Worm (Caenorhabditis elegans) whole organism, L1 larva: ENCODE measurements around the gene T13A10.1.

Source experiments
- C04F5.9 ChIP-seq: sonication (generic microtip); optimal IDR thresholded peaks from 2 replicates; lab custom pipeline; 2016; ENCODE audit warnings: missing genetic modification characterization, missing compliant biosample characterization
- C16A3.4 ChIP-seq: fragments of 150-350 bp; optimal IDR thresholded peaks from 2 replicates; lab custom pipeline; 2014; ENCODE audit warnings: missing biosample characterization, missing genetic modification characterization
- F16B12.6 ChIP-seq: fragments of 150-350 bp; optimal IDR thresholded peaks from 2 replicates; lab custom pipeline; 2014; ENCODE audit warnings: missing biosample characterization, missing genetic modification characterization
- Y116A8C.19 ChIP-seq: sonication (generic microtip); optimal IDR thresholded peaks from 2 replicates; lab custom pipeline; 2016; ENCODE audit warnings: missing compliant biosample characterization, missing genetic modification characterization, borderline replicate concordance
- blmp-1 ChIP-seq: fragments of 150-350 bp; optimal IDR thresholded peaks from 2 replicates; lab custom pipeline; 2014; ENCODE audit warnings: missing biosample characterization, missing genetic modification characterization
- ceh-63 ChIP-seq: fragments of 200-800 bp; sonication (Bioruptor generic); optimal IDR thresholded peaks from 2 replicates; lab custom pipeline; 2018; ENCODE audit warnings: mild to moderate bottlenecking, missing genetic modification characterization, missing compliant biosample characterization
- ceh-82 ChIP-seq, 3 experiments: fragments of 150-350 bp in 1 of 3; sonication (generic microtip) in 2 of 3; optimal IDR thresholded peaks; 2 replicates each; lab custom pipeline; 2014 to 2017; ENCODE audit warnings: missing biosample characterization in 3 of 3, missing genetic modification characterization in 3 of 3
- ceh-88 ChIP-seq: fragments of 200-800 bp; sonication (Bioruptor generic); IDR thresholded peaks from 2 replicates; pipeline ENCODE4 v1.3.6; 2022; ENCODE audit warnings: missing genetic modification characterization, missing compliant biosample characterization
- ceh-90 ChIP-seq: sonication (generic microtip); optimal IDR thresholded peaks from 2 replicates; lab custom pipeline; 2016; ENCODE audit warnings: missing genetic modification characterization, missing compliant biosample characterization
- ces-1 ChIP-seq: fragments of 150-350 bp; optimal IDR thresholded peaks from 2 replicates; lab custom pipeline; 2014; ENCODE audit warnings: missing biosample characterization, missing genetic modification reagents, missing genetic modification characterization
- dsc-1 ChIP-seq: sonication (generic microtip); optimal IDR thresholded peaks from 2 replicates; lab custom pipeline; 2016; ENCODE audit warnings: mild to moderate bottlenecking, missing genetic modification characterization, missing compliant biosample characterization
- efl-1 ChIP-seq, 4 experiments: fragments of 150-350 bp; optimal IDR thresholded peaks in 3 of 4; peaks in 1 of 4; 1 replicate in 1 of 4; 2 replicates in 3 of 4; lab custom pipeline; 2014; ENCODE audit warnings: missing biosample characterization in 2 of 4, missing genetic modification characterization in 2 of 4, missing genetic modification reagents in 2 of 4
- ets-5 ChIP-seq: fragments of 200-800 bp; sonication (Bioruptor generic); IDR thresholded peaks from 2 replicates; pipeline ENCODE4 v1.3.6; 2022; ENCODE audit warnings: missing genetic modification characterization, missing compliant biosample characterization
- fkh-10 ChIP-seq: sonication (generic microtip); optimal IDR thresholded peaks from 2 replicates; lab custom pipeline; 2017; ENCODE audit warnings: missing biosample characterization, missing genetic modification reagents, missing genetic modification characterization
- fkh-8 ChIP-seq: sonication (generic microtip); optimal IDR thresholded peaks from 2 replicates; lab custom pipeline; 2016; ENCODE audit warnings: mild to moderate bottlenecking, missing genetic modification characterization, missing compliant biosample characterization
- hlh-17 ChIP-seq: fragments of 200-800 bp; sonication (Bioruptor generic); optimal IDR thresholded peaks from 2 replicates; lab custom pipeline; 2018; ENCODE audit warnings: missing genetic modification characterization, mild to moderate bottlenecking, missing compliant biosample characterization, moderate library complexity, borderline replicate concordance
- hlh-4 ChIP-seq: sonication (generic microtip); optimal IDR thresholded peaks from 2 replicates; lab custom pipeline; 2016; ENCODE audit warnings: mild to moderate bottlenecking, missing genetic modification characterization, missing compliant biosample characterization
- irx-1 ChIP-seq: sonication (generic microtip); optimal IDR thresholded peaks from 2 replicates; lab custom pipeline; 2016; ENCODE audit warnings: missing genetic modification characterization, missing compliant biosample characterization
- isw-1 ChIP-seq: fragments of 200-800 bp; sonication (Bioruptor generic); IDR thresholded peaks from 2 replicates; pipeline ENCODE4 v1.3.6; 2022; ENCODE audit warnings: missing genetic modification characterization, missing compliant biosample characterization
- jun-1 ChIP-seq: fragments of 150-350 bp; optimal IDR thresholded peaks from 2 replicates; lab custom pipeline; 2014; ENCODE audit warnings: missing biosample characterization, missing genetic modification reagents, missing genetic modification characterization
- lin-14 ChIP-seq: fragments of 200-800 bp; sonication (Bioruptor generic); optimal IDR thresholded peaks from 2 replicates; lab custom pipeline; 2018; ENCODE audit warnings: mild to moderate bottlenecking, missing genetic modification characterization, moderate library complexity, missing compliant biosample characterization
- lin-15B ChIP-seq: fragments of 150-350 bp; sonication (generic microtip); optimal IDR thresholded peaks from 3 replicates; lab custom pipeline; 2014; ENCODE audit warnings: missing biosample characterization, missing genetic modification characterization
- lin-39 ChIP-seq: fragments of 150-350 bp; optimal IDR thresholded peaks from 2 replicates; lab custom pipeline; 2014; ENCODE audit warnings: missing biosample characterization, missing genetic modification reagents, missing genetic modification characterization
- lir-3 ChIP-seq: sonication (generic microtip); optimal IDR thresholded peaks from 2 replicates; lab custom pipeline; 2016; ENCODE audit warnings: mild to moderate bottlenecking, missing genetic modification characterization, moderate library complexity, missing compliant biosample characterization; ENCODE audit not compliant: poor library complexity
- lsy-2 ChIP-seq, 2 experiments: fragments of 150-350 bp; optimal IDR thresholded peaks; 2 replicates each; lab custom pipeline; 2014; ENCODE audit warnings: missing biosample characterization in 2 of 2, missing genetic modification characterization in 2 of 2
- mab-9 ChIP-seq: fragments of 200-800 bp; sonication (Bioruptor generic); IDR thresholded peaks from 2 replicates; pipeline ENCODE4 v1.3.6; 2022; ENCODE audit warnings: missing genetic modification reagents, missing genetic modification characterization, missing compliant biosample characterization
- mdl-1 ChIP-seq, 2 experiments: fragments of 150-350 bp; optimal IDR thresholded peaks; 2 replicates each; lab custom pipeline; 2014 to 2017; ENCODE audit warnings: missing biosample characterization in 2 of 2, missing genetic modification characterization in 2 of 2, inconsistent platforms in 1 of 2
- mef-2 ChIP-seq: fragments of 150-350 bp; optimal IDR thresholded peaks from 2 replicates; lab custom pipeline; 2014; ENCODE audit warnings: missing biosample characterization, missing genetic modification characterization
- nhr-11 ChIP-seq: fragments of 150-350 bp; optimal IDR thresholded peaks from 2 replicates; lab custom pipeline; 2014; ENCODE audit warnings: missing biosample characterization, missing genetic modification characterization
- nhr-19 ChIP-seq: fragments of 200-800 bp; sonication (Bioruptor generic); conservative IDR thresholded peaks from 2 replicates; pipeline ENCODE4 v1.3.6; 2022; ENCODE audit warnings: missing genetic modification characterization, missing compliant biosample characterization
- nhr-20 ChIP-seq: sonication (generic microtip); optimal IDR thresholded peaks from 2 replicates; lab custom pipeline; 2016; ENCODE audit warnings: mild to moderate bottlenecking, missing genetic modification characterization, missing compliant biosample characterization
- nhr-237 ChIP-seq: fragments of 150-350 bp; optimal IDR thresholded peaks from 2 replicates; lab custom pipeline; 2014; ENCODE audit warnings: missing biosample characterization, missing genetic modification characterization
- nhr-47 ChIP-seq: sonication (generic microtip); optimal IDR thresholded peaks from 2 replicates; lab custom pipeline; 2016; ENCODE audit warnings: mild to moderate bottlenecking, missing genetic modification characterization, moderate library complexity, missing compliant biosample characterization
- nhr-84 ChIP-seq: sonication (generic microtip); optimal IDR thresholded peaks from 2 replicates; lab custom pipeline; 2017; ENCODE audit warnings: missing biosample characterization, missing genetic modification characterization
- nhr-85 ChIP-seq: sonication (generic microtip); peaks from one replicate; lab custom pipeline; 2016; ENCODE audit warnings: missing genetic modification characterization, inconsistent platforms, missing compliant biosample characterization
- nhr-90 ChIP-seq: sonication (generic microtip); optimal IDR thresholded peaks from 2 replicates; lab custom pipeline; 2016; ENCODE audit warnings: mild to moderate bottlenecking, missing genetic modification characterization, missing compliant biosample characterization; ENCODE audit not compliant: poor library complexity
- pag-3 ChIP-seq: sonication (generic microtip); optimal IDR thresholded peaks from 2 replicates; lab custom pipeline; 2017; ENCODE audit warnings: missing genetic modification characterization, mild to moderate bottlenecking, missing compliant biosample characterization, antibody characterized with exemption, borderline replicate concordance; ENCODE audit not compliant: insufficient read depth
- pax-3 ChIP-seq: fragments of 200-800 bp; sonication (Bioruptor generic); optimal IDR thresholded peaks from 2 replicates; lab custom pipeline; 2018; ENCODE audit warnings: mild to moderate bottlenecking, missing genetic modification characterization, moderate library complexity, missing compliant biosample characterization
- pqm-1 ChIP-seq: sonication (generic microtip); optimal IDR thresholded peaks from 3 replicates; lab custom pipeline; 2017; ENCODE audit warnings: missing biosample characterization, missing genetic modification characterization
- rnt-1 ChIP-seq: sonication (generic microtip); optimal IDR thresholded peaks from 2 replicates; lab custom pipeline; 2016; ENCODE audit warnings: mild to moderate bottlenecking, missing genetic modification characterization, moderate library complexity, missing compliant biosample characterization
- skn-1 ChIP-seq: fragments of 150-350 bp; optimal IDR thresholded peaks from 2 replicates; lab custom pipeline; 2014; ENCODE audit warnings: missing biosample characterization, missing genetic modification characterization
- snu-23 ChIP-seq: sonication (generic microtip); optimal IDR thresholded peaks from 2 replicates; lab custom pipeline; 2016; ENCODE audit warnings: missing genetic modification characterization, missing compliant biosample characterization
- sox-4 ChIP-seq: sonication (generic microtip); optimal IDR thresholded peaks from 2 replicates; lab custom pipeline; 2016; ENCODE audit warnings: missing genetic modification characterization, missing compliant biosample characterization
- sptf-1 ChIP-seq: fragments of 150-350 bp; optimal IDR thresholded peaks from 2 replicates; lab custom pipeline; 2014; ENCODE audit warnings: missing biosample characterization, missing genetic modification characterization
- sup-37 ChIP-seq: fragments of 200-800 bp; sonication (Bioruptor generic); optimal IDR thresholded peaks from 2 replicates; lab custom pipeline; 2018; ENCODE audit warnings: mild to moderate bottlenecking, missing genetic modification characterization, missing compliant biosample characterization
- tbx-2 ChIP-seq: sonication (generic microtip); optimal IDR thresholded peaks from 2 replicates; lab custom pipeline; 2016; ENCODE audit warnings: missing genetic modification characterization, missing compliant biosample characterization
- tlp-1 ChIP-seq: fragments of 150-350 bp; optimal IDR thresholded peaks from 2 replicates; lab custom pipeline; 2014; ENCODE audit warnings: missing biosample characterization, missing genetic modification characterization
- unc-130 ChIP-seq: fragments of 150-350 bp; optimal IDR thresholded peaks from 2 replicates; lab custom pipeline; 2017; ENCODE audit warnings: missing biosample characterization, missing genetic modification characterization, inconsistent platforms
- unc-30 ChIP-seq: sonication (generic microtip); optimal IDR thresholded peaks from 2 replicates; lab custom pipeline; 2017; ENCODE audit warnings: missing biosample characterization, missing genetic modification characterization
- unc-86 ChIP-seq: sonication (generic microtip); optimal IDR thresholded peaks from 2 replicates; lab custom pipeline; 2016; ENCODE audit warnings: missing genetic modification characterization, missing compliant biosample characterization
- unc-98 ChIP-seq: fragments of 200-800 bp; sonication (Bioruptor generic); IDR thresholded peaks from 2 replicates; pipeline ENCODE4 v1.3.6; 2022; ENCODE audit warnings: missing genetic modification characterization, missing compliant biosample characterization
- zag-1 ChIP-seq: fragments of 150-350 bp; optimal IDR thresholded peaks from 2 replicates; lab custom pipeline; 2014; ENCODE audit warnings: missing biosample characterization, missing genetic modification characterization
- zip-4 ChIP-seq: fragments of 200-800 bp; sonication (Bioruptor generic); optimal IDR thresholded peaks from 2 replicates; lab custom pipeline; 2018; ENCODE audit warnings: mild to moderate bottlenecking, missing genetic modification characterization, moderate library complexity, missing compliant biosample characterization

Gene T13A10.1

ce11 chrIV:6321667-6322066 lies 45.8 kb downstream of the T13A10.1 start, which contains the start of gene Y73B6BL.29 (continued):
- TF ChIP-seq unc-98 (GFP tag; lab: Robert Waterston, UW) (peak; percentile 96), ceh-82 (tag; optimal IDR thresholded peaks at IDR 0.05; lab: Kevin White, UChicago) (peak; percentile 88), unc-86 (peak; percentile 90), tbx-2 (peak; percentile 98), snu-23 (GFP tag; lab: Kevin White, UChicago) (peak; percentile 95), lin-14 (GFP tag; lab: Kevin White, UChicago) (peak; percentile 95), lin-39 (peak; percentile 93), jun-1 (tag; lab: Kevin White, UChicago) (peak; percentile 73), unc-130 (tag; lab: Kevin White, UChicago) (peak; percentile 92), nhr-237 (tag; lab: Kevin White, UChicago) (peak; percentile 19), hlh-4 (tag; lab: Kevin White, UChicago) (peak; percentile 79), zag-1 (no peak), isw-1 (GFP tag; lab: Robert Waterston, UW) (peak; percentile 94), lir-3 (tag; lab: Kevin White, UChicago) (peak; percentile 98), mef-2 (tag; lab: Kevin White, UChicago) (peak; percentile 16), fkh-8 (tag; lab: Kevin White, UChicago) (peak; percentile 92), nhr-84 (tag; lab: Kevin White, UChicago) (no peak), lin-15B (tag; lab: Kevin White, UChicago) (peak; percentile 78), nhr-20 (tag; lab: Kevin White, UChicago) (peak; percentile 95), C04F5.9 (tag; lab: Kevin White, UChicago) (peak; percentile 96), nhr-11 (tag; lab: Kevin White, UChicago) (peak; percentile 80), zip-4 (peak; percentile 85), Y116A8C.19 (tag; lab: Kevin White, UChicago) (peak; percentile 97), blmp-1 (tag; lab: Kevin White, UChicago) (peak; percentile 77), ces-1 (GFP tag; lab: Kevin White, UChicago) (no peak), lsy-2 (tag; optimal IDR thresholded peaks at IDR 0.05; lab: Kevin White, UChicago) (peak; percentile 96), ets-5 (GFP tag; lab: Robert Waterston, UW) (no peak), fkh-10 (GFP tag; lab: Kevin White, UChicago) (peak; percentile 51), irx-1 (tag; lab: Kevin White, UChicago) (peak; percentile 99), ceh-63 (GFP tag; lab: Kevin White, UChicago) (peak; percentile 75), nhr-90 (peak; percentile 99), nhr-19 (GFP tag; lab: Robert Waterston, UW) (peak; percentile 94), pag-3 (tag; lab: Kevin White, UChicago) (no peak), hlh-17 (GFP tag; lab: Kevin White, UChicago) (peak; percentile 70), dsc-1 (tag; lab: Kevin White, UChicago) (peak; percentile 97), efl-1 (optimal IDR thresholded peaks at IDR 0.05; lab: Kevin White, UChicago) (peak; percentile 83 to 98), efl-1 (GFP tag; optimal IDR thresholded peaks at IDR 0.05 in 1 of 2; lab: Kevin White, UChicago) (peak; percentile 98 to 99), nhr-47 (tag; lab: Kevin White, UChicago) (peak; percentile 97), F16B12.6 (tag; lab: Kevin White, UChicago) (peak; percentile 49), sox-4 (peak; percentile 96), skn-1 (tag; lab: Kevin White, UChicago) (peak; percentile 83), tlp-1 (no peak), pqm-1 (tag; lab: Kevin White, UChicago) (no peak), mab-9 (GFP tag; lab: Robert Waterston, UW) (peak; percentile 93), ceh-88 (GFP tag; lab: Robert Waterston, UW) (peak; percentile 85), pax-3 (peak; percentile 98), nhr-85 (tag; lab: Kevin White, UChicago) (peak; percentile 98), sptf-1 (tag; lab: Kevin White, UChicago) (no peak), mdl-1 (tag; optimal IDR thresholded peaks at IDR 0.05; lab: Kevin White, UChicago) (peak in 1 of 2 experiments; percentile 82), C16A3.4 (tag; lab: Kevin White, UChicago) (peak; percentile 83), sup-37 (GFP tag; lab: Kevin White, UChicago) (peak; percentile 78), ceh-90 (tag; lab: Kevin White, UChicago) (peak; percentile 100), unc-30 (tag; lab: Kevin White, UChicago) (no peak), rnt-1 (tag; lab: Kevin White, UChicago) (peak; percentile 100)
